Fruit fly (Drosophila melanogaster) whole organism, wandering third instar larva: Measurements from ENCODE around the gene Trissin.

Source experiments
- CrebA ChIP-seq: fragments of 200-800 bp; sonication (Bioruptor generic); optimal IDR thresholded peaks from 2 replicates; lab custom pipeline; 2016; ENCODE audit warnings: missing biosample characterization, mild to moderate bottlenecking, missing genetic modification characterization, borderline replicate concordance
- HLH106 ChIP-seq: fragments of 200-800 bp; optimal IDR thresholded peaks from 3 replicates; lab custom pipeline; 2019; ENCODE audit warnings: missing biosample characterization, mild to moderate bottlenecking, missing genetic modification characterization, moderate library complexity
- Hr83 ChIP-seq: fragments of 200-300 bp; sonication (Bioruptor generic); optimal IDR thresholded peaks from 2 replicates; lab custom pipeline; 2016; ENCODE audit warnings: missing biosample characterization, mild to moderate bottlenecking, missing genetic modification characterization, moderate library complexity; ENCODE audit not compliant: poor library complexity, severe bottlenecking
- Sp1 ChIP-seq: fragments of 200-800 bp; sonication (Bioruptor generic); optimal IDR thresholded peaks from 3 replicates; lab custom pipeline; 2019; ENCODE audit warnings: missing biosample characterization, mild to moderate bottlenecking, missing genetic modification characterization, moderate library complexity
- br ChIP-seq: fragments of 200-800 bp; sonication (Bioruptor generic); optimal IDR thresholded peaks from 2 replicates; lab custom pipeline; 2016; ENCODE audit warnings: missing biosample characterization, missing genetic modification characterization
- brk ChIP-seq: fragments of 200-800 bp; sonication (Bioruptor generic); optimal IDR thresholded peaks from 2 replicates; lab custom pipeline; 2016; ENCODE audit warnings: missing biosample characterization, mild to moderate bottlenecking, missing genetic modification characterization
- dsf ChIP-seq: sonication (Bioruptor generic); optimal IDR thresholded peaks from 2 replicates; lab custom pipeline; 2016; ENCODE audit warnings: missing biosample characterization, missing genetic modification characterization, borderline replicate concordance
- h ChIP-seq: fragments of 200-800 bp; sonication (Bioruptor generic); optimal IDR thresholded peaks from 3 replicates; lab custom pipeline; 2016; ENCODE audit warnings: missing biosample characterization, mild to moderate bottlenecking, missing genetic modification characterization
- jim ChIP-seq: fragments of 175-275, 200-325 bp; sonication (Bioruptor generic); optimal IDR thresholded peaks from 2 replicates; lab custom pipeline; 2016; ENCODE audit warnings: missing biosample characterization, mild to moderate bottlenecking, missing genetic modification characterization
- psq ChIP-seq: fragments of 200-800 bp; sonication (Bioruptor generic); optimal IDR thresholded peaks from 3 replicates; lab custom pipeline; 2017; ENCODE audit warnings: missing biosample characterization, mild to moderate bottlenecking, missing genetic modification characterization, moderate library complexity

DNA sequence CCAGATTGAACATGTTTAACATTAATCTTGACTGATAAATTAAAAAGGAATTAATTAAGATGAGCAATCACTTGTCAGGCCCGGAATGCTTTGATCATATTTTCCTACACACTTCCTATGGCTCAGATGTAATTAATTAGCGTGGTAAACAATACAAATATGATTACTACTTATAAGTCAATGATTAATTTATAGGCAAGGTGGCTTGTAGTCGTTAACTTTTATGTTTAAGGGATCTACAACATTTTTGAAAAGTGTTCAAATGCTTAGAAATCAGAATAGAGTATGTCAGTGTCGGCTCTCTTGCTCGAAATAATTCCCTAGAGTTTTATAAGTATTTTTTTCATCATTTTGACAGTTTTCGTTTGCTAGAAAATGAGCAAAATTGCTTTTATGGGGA lies 13.5 kb downstream of the Trissin start:
- TF ChIP-seq HLH106 (tag; lab: Kevin White, UChicago) (no peak), jim (GFP tag; lab: Kevin White, UChicago) (no peak), h (GFP tag; lab: Kevin White, UChicago) (no peak), dsf (no peak), brk (no peak), Hr83 (no peak), psq (GFP tag; lab: Kevin White, UChicago) (no peak), CrebA (no peak), Sp1 (GFP tag; lab: Kevin White, UChicago) (no peak), br (GFP tag; lab: Kevin White, UChicago) (no peak)
